Worm (Caenorhabditis elegans): Measurements from ENCODE around the gene EEED8.4.
A peak's percentile ranks its signal among the peaks of the same experiment; 100 is the strongest.

EEED8.4 gene

DNA sequence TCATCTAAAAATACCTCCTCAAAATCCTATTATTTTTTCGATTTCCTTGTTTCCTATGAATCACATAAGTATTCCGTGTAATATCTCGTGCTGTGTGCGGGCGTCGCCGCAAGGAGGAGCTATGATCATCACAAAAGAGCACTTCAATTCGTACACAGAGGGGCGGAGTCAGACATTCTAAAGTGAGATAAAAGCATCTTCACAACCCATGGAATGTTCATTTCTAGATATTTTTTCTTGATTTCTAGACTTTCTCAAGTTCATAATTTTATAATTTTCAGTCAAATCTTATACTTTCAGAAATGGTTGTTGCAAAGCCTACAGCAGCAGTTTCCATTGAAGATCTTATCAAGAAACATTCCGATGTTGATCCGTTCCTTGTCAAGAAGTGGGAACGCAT, 38.3 kb downstream of the EEED8.4 start, which contains the start of gene cex-1:
cex-1 (plus strand) TSS at position 301 of the 400 bp plus-strand sequence.
- TF ChIP-seq lsy-2 (tag; optimal IDR thresholded peaks at IDR 0.05) = no peak
- TF ChIP-seq Y55F3AM.14 (GFP tag; optimal IDR thresholded peaks at IDR 0.05) = no peak
- no peak for TF ChIP-seq unc-62 (GFP tag; optimal IDR thresholded peaks at IDR 0.05)

DNA sequence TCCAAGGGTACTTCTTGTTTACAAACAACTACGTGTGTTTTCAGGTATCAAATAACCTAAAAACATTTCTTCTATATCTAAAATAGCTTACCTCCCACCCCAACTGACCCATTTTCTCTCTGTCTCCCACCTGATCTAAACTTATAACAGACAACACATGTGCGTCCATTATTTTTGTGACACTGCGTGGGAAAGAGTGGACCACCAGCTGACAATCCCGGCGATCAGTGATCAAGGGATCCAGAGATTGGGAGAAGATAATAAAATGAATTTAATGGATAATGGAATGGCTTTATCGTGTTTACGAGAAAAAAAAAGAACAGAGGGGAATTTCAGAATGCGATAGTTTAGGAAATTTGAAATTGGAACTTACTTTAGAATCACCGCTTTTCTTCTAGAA, 40.1 kb downstream of the EEED8.4 start:
- TF ChIP-seq F13H6.1 (tag; optimal IDR thresholded peaks at IDR 0.05) (peak; percentile 52), crh-2 (tag; optimal IDR thresholded peaks at IDR 0.05) (no peak), sma-9 (GFP tag; optimal IDR thresholded peaks at IDR 0.05) (peak; percentile 60), sma-9 (tag; optimal IDR thresholded peaks at IDR 0.05) (no peak), nhr-11 (tag; optimal IDR thresholded peaks at IDR 0.05) (no peak), alr-1 (tag; optimal IDR thresholded peaks at IDR 0.05) (no peak), elt-1 (tag; optimal IDR thresholded peaks at IDR 0.05) (no peak)

DNA sequence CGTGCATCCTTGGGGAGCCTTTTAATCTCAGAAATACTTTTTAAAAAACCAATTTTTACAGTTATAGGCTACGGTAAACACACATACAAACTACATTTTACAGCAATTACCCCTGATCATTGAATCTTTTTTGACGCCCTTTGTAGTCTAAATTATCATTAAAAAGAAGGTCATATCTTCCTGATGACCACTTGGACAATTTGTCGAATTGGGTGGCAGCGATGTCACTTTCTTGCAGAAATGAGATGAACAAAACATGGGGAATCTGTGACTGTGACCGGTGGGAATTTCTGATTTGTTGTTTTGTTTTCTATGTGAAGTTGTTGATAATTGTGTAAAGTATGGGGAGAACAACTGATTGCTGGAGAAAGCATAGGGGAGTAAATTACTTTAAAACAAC, 40.5 kb downstream of the EEED8.4 start:
- TF ChIP-seq nhr-129 (tag; optimal IDR thresholded peaks at IDR 0.05) (no peak), sma-3 (GFP tag; optimal IDR thresholded peaks at IDR 0.05) (peak; percentile 56)

DNA sequence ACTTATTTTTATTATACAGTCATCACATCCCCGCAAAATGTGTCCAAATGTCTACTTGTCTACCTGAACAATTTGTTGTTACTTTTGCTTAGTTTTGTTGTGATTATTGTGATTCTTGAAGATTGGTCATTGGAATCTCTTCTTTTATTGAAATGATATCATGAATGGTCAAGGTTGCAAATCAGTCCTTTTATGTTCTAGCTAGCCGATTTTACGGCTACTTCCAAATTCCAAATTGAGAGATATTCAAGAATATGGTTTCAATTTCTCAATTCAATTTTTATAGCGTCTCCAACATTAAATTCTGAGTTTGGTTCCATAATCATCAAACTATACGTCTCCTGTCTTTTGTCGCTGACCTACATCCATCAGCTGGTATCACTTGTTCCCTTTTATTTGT, 42.2 kb downstream of the EEED8.4 start:
- TF ChIP-seq mdl-1 (tag; optimal IDR thresholded peaks at IDR 0.05) (no peak), nhr-237 (tag; optimal IDR thresholded peaks at IDR 0.05) (no peak), ztf-1 (GFP tag; conservative IDR thresholded peaks at IDR 0.05) (no peak)

DNA sequence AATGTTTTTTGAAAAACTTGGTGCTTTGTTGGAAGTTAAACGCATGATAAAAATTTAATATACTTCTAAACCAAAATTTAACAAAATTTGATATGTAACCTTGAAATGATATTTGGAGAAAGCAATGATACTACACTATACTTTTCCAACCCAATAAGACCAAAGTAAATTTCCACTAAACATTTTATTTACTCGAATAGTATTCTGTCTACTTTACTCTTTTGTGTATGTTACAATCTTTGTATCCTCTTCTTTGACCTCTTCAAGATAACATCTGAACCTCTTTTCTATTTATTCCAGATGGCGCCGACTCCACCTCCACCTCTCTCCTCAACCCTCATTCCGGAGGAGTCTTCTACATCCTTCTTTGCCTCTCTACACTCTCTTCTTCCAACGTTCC, 44.4 kb downstream of the EEED8.4 start, which contains the start of gene dhs-5:
dhs-5 (plus strand) TSS at position 301 of the 400 bp plus-strand sequence.
- TF ChIP-seq nhr-77 (tag; optimal IDR thresholded peaks at IDR 0.05) (no peak), snpc-4 (tag; optimal IDR thresholded peaks at IDR 0.05) (no peak), ztf-11 (tag; optimal IDR thresholded peaks at IDR 0.05) (no peak), egl-27 (tag; optimal IDR thresholded peaks at IDR 0.05) (no peak), skn-1 (tag; optimal IDR thresholded peaks at IDR 0.05) (no peak), lin-13 (GFP tag; optimal IDR thresholded peaks at IDR 0.05) (no peak), elt-1 (tag; optimal IDR thresholded peaks at IDR 0.05) (no peak), gmeb-1 (tag; optimal IDR thresholded peaks at IDR 0.05) (no peak)

DNA sequence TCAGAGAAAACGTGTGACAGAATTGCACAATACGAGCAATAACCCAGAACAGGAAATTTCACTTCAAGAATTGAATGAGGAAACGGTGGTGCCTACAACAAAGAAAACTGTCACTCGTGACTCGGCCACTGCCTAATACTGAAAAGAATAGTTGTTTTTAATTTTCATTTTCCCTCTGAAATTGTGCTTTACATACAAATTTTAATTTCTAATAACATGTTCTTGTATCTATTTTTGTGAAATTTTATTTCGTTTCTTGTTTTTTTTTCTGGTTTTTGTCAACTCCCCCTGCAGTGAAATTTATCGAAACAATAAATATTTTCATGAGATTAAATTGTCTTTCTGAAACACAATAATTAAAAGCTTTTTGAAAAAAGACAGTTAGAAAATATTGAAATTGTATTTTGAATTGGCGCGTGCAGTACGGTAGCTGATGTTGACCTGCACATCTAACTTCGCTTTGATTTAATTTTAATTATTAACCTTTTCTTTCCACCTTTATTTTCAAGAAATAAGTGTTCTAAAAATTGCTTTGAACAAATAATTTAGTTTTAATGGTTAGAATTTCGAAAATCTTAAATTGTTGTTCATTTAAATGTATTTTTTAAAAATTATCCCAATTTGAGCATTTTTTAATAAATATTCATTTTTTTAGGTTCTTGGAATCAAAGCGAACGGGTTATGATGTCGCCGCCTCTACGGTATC, 46.7 kb downstream of the EEED8.4 start, which contains the start of gene daz-1:
daz-1 (plus strand) TSS at position 656 of the 706 bp plus-strand sequence.
- no peak for TF ChIP-seq nhr-77 (tag; optimal IDR thresholded peaks at IDR 0.05)
- TF ChIP-seq mab-5 (tag; optimal IDR thresholded peaks at IDR 0.05) = no peak
- no peak for TF ChIP-seq skn-1 (tag; optimal IDR thresholded peaks at IDR 0.05)
- TF ChIP-seq R02D3.7 (tag; optimal IDR thresholded peaks at IDR 0.05) = no peak
- TF ChIP-seq Y55F3AM.14 (GFP tag; optimal IDR thresholded peaks at IDR 0.05) = no peak
- no peak for TF ChIP-seq egl-27 (tag; optimal IDR thresholded peaks at IDR 0.05)
- no peak for TF ChIP-seq unc-55 (GFP tag; optimal IDR thresholded peaks at IDR 0.05)
- no peak for TF ChIP-seq nhr-21 (tag; optimal IDR thresholded peaks at IDR 0.05)
- no peak for TF ChIP-seq ztf-4 (tag; optimal IDR thresholded peaks at IDR 0.05)
- no peak for TF ChIP-seq F13H6.1 (tag; optimal IDR thresholded peaks at IDR 0.05)
- no peak for TF ChIP-seq alr-1 (tag; optimal IDR thresholded peaks at IDR 0.05)
- no peak for TF ChIP-seq ztf-11 (tag; optimal IDR thresholded peaks at IDR 0.05)
- no peak for TF ChIP-seq nhr-11 (tag; optimal IDR thresholded peaks at IDR 0.05)
- no peak for TF ChIP-seq snpc-4 (tag; optimal IDR thresholded peaks at IDR 0.05)
- TF ChIP-seq lin-13 (GFP tag; optimal IDR thresholded peaks at IDR 0.05) = no peak
- TF ChIP-seq ceh-82 (tag; optimal IDR thresholded peaks at IDR 0.05) = no peak
- no peak for TF ChIP-seq nhr-237 (tag; optimal IDR thresholded peaks at IDR 0.05)
- no peak for TF ChIP-seq nhr-12 (tag; optimal IDR thresholded peaks at IDR 0.05)
- TF ChIP-seq lsy-2 (tag; optimal IDR thresholded peaks at IDR 0.05) = no peak
- no peak for TF ChIP-seq nhr-10 (tag; optimal IDR thresholded peaks at IDR 0.05)

Data from whole organism, L2 larva.